Fruit fly (Drosophila melanogaster) ovary, adult (tissue): Measurements from ENCODE around the gene Ppcs.
A peak's percentile ranks its signal among the peaks of the same experiment; 100 is the strongest.

Source experiments
- CG17801 ChIP-seq: fragments of 200-800 bp; optimal IDR thresholded peaks from 2 replicates; lab custom pipeline; 2019; ENCODE audit warnings: missing biosample characterization, mild to moderate bottlenecking, missing genetic modification characterization, moderate library complexity; ENCODE audit not compliant: partially characterized antibody

Ppcs gene

DNA sequence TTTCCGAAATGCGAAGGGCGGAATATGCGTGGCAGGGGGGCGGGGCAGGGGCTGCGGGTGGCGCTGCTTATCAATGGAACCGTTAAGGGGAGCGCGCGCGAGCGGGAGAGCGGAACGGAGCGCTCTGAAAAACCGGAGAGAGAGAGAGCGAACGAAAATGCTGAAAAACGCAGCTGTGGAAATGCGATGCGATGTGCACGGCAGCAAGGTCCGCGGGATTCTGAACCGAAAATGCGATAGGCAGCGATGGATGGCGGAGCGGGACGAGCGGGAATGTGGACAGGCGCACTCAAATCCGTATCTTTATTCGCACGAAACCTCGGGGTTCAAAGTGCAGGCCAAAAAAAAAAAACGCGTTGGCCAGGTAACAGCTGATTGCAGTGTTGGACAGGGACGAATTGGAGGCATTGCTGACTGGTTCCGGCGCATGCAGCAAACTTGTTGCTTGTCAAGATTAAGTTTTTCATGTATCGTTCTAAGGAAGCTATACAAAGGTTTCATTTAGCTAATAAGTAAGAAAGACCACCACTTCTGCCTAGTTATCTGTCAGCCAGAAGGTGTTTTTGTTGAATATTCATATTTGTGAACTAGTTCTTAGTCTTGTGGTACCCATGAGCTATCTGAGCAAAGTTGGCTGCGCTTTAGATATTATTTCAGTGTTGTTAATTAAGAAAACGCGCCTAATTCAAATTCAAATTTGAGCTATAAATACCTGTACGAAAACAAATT is at the start of gene Ppcs:
Gene Ppcs, minus strand, starts transcription at position 400 of the 729 bp plus-strand sequence.
- peak; percentile 72 for TF ChIP-seq CG17801

DNA sequence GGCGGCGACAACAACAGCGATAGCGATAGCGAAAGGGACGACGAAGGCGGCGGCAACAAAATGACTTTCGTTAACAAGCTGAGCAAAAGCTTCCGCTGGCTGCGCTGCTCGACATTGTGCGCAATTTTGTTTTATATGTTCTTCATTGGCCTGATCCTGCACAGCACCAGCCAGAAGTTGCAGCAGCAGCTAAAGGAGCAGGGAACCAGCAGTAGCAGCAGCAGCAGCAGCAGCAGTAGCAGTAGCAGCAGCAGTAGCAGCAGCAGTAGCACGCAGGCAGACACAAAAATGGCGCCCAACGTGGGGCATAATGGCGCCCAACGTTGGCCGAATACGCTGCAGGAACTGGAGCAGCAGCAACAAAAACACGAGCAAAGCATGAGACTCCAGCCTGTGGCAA is 42.3 kb upstream of the Ppcs start:
- TF ChIP-seq CG17801 = no peak

DNA sequence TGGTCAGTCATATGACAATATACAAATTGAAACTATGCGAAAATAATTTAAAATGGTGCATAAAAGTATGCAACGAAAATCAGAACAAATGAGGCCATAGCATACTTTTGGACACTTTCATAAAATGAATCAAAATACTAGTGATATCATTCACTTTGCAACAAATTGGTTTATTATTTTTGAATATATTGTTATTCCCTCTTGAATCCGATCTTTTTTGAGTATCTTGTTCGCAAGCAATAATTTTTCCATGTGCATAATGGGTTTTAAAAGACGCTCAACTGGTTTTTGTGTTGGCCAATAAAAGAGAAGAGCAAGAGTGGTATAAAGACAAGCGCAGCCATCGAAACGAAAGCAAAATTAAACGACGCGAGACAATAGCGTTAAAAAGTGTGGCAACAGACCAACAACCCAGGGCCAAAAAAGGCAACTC is 40.0 kb upstream of the Ppcs start:
- TF ChIP-seq CG17801 = no peak

DNA sequence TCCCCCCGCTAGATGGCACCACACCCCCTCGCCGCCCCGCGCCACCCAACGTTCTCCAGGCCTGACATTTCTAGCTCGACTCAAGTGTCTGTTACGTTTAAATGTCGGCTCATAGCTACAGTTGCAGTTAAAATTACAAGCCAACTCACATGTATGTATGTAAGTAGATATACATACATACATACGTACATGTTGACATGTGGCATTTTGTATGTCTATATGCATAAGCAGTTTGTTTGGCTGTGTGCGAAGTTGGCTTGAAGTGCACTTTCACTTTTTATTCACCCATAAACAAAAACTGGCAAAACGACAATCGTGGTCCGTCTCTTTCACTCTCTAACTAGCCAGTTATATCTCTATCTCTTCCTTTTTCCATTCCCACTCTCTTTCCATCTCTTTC is 35.1 kb upstream of the Ppcs start:
- no peak for TF ChIP-seq CG17801

DNA sequence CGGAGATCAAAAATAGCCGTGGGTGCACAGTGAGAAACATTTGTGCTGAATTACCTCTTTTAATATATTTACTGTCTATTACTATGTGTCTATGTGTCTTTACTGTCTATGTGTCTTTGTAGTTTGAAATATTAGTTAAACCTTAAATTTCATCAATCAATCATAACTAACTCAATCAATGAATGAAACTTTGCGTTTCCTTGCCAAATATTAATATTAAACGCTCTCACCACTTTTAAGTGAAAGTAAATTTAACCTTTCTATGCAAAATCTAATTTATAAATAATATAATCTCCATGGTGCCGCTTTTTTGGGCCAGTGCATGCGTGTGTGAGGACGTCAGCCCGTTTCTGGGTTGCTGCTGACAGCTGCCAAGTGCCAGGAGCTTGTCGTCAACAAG is 33.5 kb upstream of the Ppcs start:
- TF ChIP-seq CG17801 = no peak

DNA sequence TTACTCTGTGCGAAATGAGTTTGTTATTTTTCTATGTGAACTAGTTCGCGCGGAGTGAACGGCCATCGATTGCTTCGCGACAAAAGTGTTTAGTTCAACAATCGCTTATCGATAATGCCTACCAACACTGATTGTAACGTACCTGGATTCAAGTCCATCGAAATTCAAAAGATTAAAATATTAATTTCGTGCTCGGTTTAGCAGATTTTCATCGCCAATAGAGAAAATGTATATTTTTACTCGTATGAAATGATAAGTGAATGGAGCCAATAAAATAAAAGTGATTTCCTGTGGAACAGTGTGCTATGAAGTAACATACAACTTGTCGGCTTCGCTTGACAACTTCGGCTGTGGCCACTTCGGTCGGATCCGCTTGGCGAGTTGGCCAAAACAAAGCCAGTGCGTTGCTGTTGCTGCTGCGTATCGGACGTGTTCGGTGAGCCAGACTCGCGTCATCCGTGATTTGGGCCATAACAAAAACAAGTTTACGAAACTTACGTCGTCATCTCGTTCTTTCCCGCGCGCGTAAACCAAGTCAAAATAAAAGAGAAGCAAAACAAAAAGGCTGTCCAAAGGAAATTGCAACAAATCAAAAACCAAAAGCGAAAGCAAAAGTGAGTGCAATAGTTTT is 32.7 kb upstream of the Ppcs start, which contains the start of the genes CG5555 and myd:
Gene CG5555, minus strand, starts transcription at position 276 of the 631 bp plus-strand sequence.
Gene myd, plus strand, starts transcription at position 397 of the 631 bp plus-strand sequence.
- no peak for TF ChIP-seq CG17801

DNA sequence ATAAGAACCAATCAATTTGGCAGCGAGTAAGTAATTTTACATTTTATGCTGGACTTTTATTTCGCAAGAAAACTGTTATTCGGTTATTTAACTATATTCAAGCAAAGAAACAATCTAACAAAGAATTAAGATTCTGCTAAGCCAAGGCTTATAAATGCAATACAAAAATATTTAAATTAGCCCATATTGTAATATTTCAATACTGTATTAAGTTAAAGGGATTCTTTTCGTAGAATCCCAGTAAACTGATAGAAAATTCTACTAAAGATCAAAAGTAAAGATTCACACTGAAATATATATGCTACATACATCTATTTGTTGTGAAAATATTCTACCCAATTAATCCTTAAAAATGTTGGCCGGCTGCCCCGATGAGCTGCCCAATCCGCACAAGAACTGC is 29.0 kb upstream of the Ppcs start, which contains the start of gene CG14282:
Gene CG14282, plus strand, starts transcription at position 301 of the 400 bp plus-strand sequence.
- TF ChIP-seq CG17801 = no peak

DNA sequence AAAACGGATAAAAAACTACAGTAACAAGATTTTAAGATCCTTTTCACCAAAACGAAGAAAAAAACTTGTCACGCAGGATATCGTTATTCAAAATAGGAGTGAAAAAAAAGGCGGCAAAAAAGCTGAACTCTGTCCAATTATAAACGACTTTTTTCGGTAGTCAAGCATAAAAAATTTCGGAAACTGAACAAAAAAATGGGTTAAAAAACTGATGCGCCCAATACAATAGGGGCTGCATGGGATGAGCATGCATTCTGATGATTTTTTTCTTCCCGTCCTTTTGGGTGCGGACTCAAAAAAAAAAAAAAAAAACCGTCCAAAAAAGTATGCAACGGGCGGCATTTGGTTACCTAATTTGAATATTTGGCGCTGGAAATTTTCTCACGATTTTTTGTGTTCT is 26.8 kb upstream of the Ppcs start:
- TF ChIP-seq CG17801 = no peak

DNA sequence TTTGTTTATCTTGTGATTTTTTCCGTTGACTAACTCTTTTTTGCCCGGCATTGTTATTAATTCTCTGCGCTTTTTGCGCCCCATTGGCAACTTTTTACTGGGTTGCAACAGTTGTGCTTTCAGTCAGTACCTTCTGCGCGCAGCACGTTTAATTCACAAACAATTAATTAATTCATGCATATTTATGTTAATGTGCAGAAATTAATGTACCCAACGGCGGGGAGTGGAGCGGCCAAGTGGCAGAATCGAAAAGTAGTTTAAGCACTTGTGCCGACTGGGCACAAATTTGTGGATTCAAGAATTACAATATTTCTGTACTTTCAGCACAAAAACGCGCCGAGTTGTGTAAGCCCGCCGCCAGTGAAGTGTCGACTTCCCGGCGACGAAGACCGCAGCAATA is 19.8 kb upstream of the Ppcs start:
- peak; percentile 60 for TF ChIP-seq CG17801

DNA sequence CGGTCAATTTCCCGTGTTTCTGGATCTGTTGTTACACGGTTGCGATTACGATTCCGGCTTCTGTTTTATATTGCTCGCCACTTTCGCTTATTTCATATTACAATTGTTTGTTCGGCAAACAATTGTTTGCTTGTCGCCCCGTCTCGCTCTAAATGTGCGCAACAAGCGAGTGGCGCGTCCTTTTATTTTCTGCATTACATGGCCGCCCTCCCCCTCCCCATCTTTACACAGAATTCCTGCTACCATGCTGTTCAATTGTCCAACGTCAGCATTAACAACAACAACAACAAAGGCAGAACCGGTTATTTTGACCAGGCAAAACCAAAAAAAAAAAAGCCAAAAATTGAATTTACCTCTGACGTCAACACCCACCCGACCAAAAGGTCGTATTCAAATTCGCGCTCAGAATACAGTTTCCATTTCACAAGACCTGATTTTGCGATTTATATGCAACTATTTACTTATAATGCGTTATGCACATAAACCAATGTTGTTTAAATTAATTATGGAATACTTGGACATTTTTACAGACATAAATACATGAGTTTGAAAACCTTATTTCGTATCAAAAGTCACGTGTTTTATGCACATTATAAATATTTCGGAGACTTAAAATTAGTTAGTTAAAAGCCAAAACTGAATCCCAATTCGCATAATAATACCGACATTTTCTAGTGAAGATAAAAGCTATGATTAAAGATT is 18.5 kb upstream of the Ppcs start:
- no peak for TF ChIP-seq CG17801

DNA sequence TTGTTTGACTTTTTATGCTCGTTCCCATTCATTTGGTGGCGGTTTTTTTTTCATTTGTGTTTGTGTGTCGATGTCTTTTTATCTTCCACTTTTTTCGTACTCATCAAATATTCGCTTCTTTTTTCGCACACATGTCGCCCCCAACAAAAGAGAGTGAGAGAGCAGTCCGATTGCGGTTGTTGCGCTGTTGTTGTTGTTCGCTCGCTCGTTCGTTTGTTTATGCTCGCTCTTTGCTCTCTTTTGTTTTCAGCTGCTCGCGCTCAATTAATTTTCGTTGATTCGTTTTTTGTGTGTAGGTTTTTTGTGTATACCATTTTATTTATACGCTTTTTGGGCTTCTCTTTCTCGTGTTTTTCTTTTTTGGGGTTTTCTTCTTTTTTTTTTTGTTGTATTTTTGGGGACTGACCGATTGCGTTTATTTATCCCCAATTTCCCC is 17.9 kb upstream of the Ppcs start:
- peak; percentile 75 for TF ChIP-seq CG17801

DNA sequence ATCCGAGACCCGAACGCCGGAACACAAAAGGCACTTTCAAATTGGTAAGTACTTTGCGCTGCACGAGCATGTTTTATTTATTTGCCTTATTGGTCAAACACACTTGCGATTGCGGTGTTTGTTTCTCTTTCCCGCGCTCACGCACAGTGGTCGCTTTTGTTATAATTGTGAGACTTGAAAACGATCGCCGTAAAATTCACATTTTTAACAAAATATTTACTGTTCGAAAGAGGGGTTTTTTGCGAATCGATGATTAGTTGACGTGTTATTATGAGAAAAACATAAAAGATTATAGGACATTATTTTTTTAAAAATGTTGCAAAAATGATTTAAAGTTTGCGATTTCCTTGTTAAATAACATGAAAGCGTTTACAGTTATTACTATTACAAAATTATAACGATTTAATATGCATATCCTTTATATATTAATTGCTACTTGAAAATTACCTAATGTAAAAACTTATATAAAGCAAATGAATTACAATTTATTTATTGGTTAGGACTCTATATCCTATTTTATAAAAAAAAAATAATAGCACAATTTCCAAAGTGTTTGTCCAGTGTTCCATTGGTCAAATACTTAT is 17.3 kb upstream of the Ppcs start:
- TF ChIP-seq CG17801 = peak; percentile 3

DNA sequence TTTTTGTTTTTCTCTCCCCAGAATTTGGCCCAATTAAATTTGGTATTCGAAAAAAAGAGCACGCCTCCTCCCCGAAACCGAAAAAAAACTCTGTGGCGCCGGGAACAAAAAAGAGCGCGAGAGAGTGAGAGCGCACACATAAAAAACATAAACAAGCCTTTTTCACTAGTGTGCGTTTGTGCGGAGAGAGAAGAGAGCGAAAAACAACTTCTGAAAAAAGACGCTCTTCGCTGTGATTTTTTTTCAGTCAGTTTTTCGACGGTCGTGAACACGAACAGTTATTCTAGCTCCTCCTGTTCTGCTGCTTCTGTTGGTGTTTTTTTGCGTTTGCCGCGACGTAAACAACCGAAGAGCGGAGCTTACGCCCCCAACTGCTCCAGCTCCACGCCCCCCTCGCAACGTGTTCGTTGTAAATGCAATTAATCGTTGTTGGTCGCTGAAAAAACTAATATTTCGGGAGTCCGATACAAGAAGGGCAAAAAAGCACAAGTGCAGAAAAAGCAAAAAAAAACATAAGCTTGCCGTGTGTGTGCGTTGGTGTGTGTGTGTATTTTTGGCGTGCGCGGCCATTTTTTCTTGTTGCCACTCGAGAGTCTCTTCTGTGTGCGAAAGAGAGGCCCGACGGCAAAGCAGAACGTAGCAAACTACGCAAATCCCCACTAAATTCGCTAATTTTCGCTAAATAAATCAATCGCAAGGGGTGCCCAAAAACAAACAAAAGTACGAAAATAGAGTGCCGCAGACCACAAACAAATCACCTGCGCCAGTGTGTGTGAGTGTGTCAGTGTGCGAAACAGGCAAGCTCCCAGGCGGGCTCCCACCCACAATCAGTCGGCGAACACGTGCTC is 16.5 kb upstream of the Ppcs start, which contains the start of gene sqz:
Gene sqz, plus strand, starts transcription at position 240 of the 848 bp plus-strand sequence.
- TF ChIP-seq CG17801 = peak; percentile 83

DNA sequence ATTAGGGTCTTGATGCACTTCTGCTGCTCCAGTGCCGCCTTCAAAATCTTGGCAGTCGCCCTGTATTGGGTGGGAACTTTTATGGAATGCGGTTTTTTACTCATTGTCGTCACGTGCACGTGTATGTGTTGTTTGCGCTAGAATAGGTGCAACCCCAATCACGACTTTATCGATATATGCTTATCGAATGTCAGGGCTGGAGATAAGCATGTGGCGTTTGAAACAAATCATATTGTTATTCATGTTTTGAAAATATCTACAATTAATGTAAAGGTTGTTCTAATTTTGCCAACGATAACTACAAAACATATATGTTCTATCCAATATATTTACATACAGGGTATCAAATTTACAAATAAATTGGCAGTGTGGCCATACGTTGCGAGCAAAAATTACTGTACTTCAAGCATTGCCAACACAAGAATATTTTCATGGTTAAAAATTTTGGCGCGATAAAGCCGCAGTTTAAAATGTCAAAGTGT is 14.5 kb upstream of the Ppcs start, which contains the start of the genes CG42359 and Nsun5:
Gene CG42359, minus strand, starts transcription at position 166 of the 482 bp plus-strand sequence.
Gene Nsun5, minus strand, starts transcription at position 166 of the 482 bp plus-strand sequence.
- TF ChIP-seq CG17801 = peak; percentile 87

DNA sequence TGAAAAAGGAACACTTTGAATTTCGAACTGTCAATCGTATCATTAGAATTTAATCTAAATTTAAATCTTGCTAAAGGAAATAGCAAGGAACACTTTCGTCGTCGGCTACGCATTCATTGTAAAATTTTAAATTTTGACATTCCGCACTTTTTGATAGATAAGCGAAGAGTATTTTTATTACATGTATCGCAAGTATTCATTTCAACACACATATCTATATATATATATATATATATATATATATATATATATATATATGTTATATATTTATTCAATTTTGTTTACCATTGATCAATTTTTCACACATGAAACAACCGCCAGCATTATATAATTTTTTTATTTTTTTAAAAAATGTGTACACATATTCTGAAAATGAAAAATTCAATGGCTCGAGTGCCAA is 12.1 kb upstream of the Ppcs start, which contains the start of gene CG11779:
Gene CG11779, minus strand, starts transcription at position 101 of the 400 bp plus-strand sequence.
- TF ChIP-seq CG17801 = no peak
